Fruit fly (Drosophila melanogaster): ENCODE results near the gene CG42718.

DNA sequence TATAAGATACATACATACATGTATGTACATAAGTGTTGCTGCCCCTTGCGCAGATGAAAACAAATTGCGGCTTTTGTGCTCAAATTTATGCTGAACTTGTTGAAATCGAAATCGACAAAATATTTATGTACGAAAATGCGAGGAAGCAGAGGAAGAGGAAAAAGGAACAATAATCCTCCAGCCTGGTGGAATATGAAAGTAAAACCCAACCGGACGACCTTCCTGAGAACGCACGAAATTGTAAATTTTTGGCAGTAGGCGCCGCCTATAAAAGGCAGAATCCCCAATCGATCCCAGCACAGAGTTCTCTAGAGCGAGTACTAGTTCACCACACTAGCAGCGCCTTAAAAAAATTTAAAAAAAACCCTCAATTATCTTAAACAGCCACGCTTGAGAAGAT, 43.5 kb upstream of the CG42718 start, which contains the start of gene Cpr72Eb:
- TF ChIP-seq cyc (GFP tag; optimal IDR thresholded peaks at IDR 0.05), result no peak
- TF ChIP-seq CG11294 (GFP tag; IDR thresholded peaks at IDR 0.05), result no peak
- no peak for TF ChIP-seq salr (GFP tag; optimal IDR thresholded peaks at IDR 0.05)
- no peak for TF ChIP-seq Gug (GFP tag; IDR thresholded peaks at IDR 0.05)
- no peak for TF ChIP-seq Hr38 (GFP tag; optimal IDR thresholded peaks at IDR 0.05)
- TF ChIP-seq Sox102F (GFP tag; optimal IDR thresholded peaks at IDR 0.05), result no peak

Data from whole organism, prepupa.